Worm (Caenorhabditis elegans) whole organism, young adult: ENCODE measurements around the gene Y46G5A.20.

Experiments used
- B0261.1 ChIP-seq: sonication (generic microtip); optimal IDR thresholded peaks from 2 replicates; lab custom pipeline; 2016; ENCODE audit warnings: mild to moderate bottlenecking, missing genetic modification characterization, moderate library complexity, missing compliant biosample characterization
- B0336.3 ChIP-seq: fragments of 200-800 bp; sonication (Bioruptor generic); IDR thresholded peaks from 2 replicates; pipeline ENCODE4 v1.3.6; 2022; ENCODE audit warnings: missing genetic modification characterization, missing compliant biosample characterization
- D2030.7 ChIP-seq: fragments of 200-800 bp; sonication (Bioruptor generic); IDR thresholded peaks from 2 replicates; pipeline ENCODE4 v1.3.6; 2022; ENCODE audit warnings: missing genetic modification reagents, missing genetic modification characterization, missing compliant biosample characterization
- F37B4.10 ChIP-seq: fragments of 200-800 bp; sonication (Bioruptor generic); IDR thresholded peaks from 2 replicates; pipeline ENCODE4 v1.3.6; 2022; ENCODE audit warnings: missing genetic modification characterization, missing compliant biosample characterization
- K11D2.4 ChIP-seq: fragments of 200-800 bp; sonication (Bioruptor generic); IDR thresholded peaks from 2 replicates; pipeline ENCODE4 v1.3.6; 2022; ENCODE audit warnings: missing genetic modification reagents, missing genetic modification characterization, missing compliant biosample characterization
- K12H6.12 ChIP-seq: fragments of 200-800 bp; sonication (Bioruptor generic); optimal IDR thresholded peaks from 2 replicates; lab custom pipeline; 2018; ENCODE audit warnings: mild to moderate bottlenecking, missing genetic modification characterization, missing compliant biosample characterization
- Y53F4B.3 ChIP-seq: fragments of 200-800 bp; sonication (Bioruptor generic); IDR thresholded peaks from 2 replicates; pipeline ENCODE4 v1.3.6; 2022; ENCODE audit warnings: missing genetic modification reagents, missing genetic modification characterization, missing compliant biosample characterization
- Y56A3A.18 ChIP-seq: fragments of 200-800 bp; sonication (Bioruptor generic); IDR thresholded peaks from 2 replicates; pipeline ENCODE4 v1.3.6; 2022; ENCODE audit warnings: missing genetic modification reagents, missing genetic modification characterization, missing compliant biosample characterization
- Y67H2A.10 ChIP-seq: fragments of 200-800 bp; sonication (Bioruptor generic); conservative IDR thresholded peaks from 2 replicates; pipeline ENCODE4 v1.3.6; 2022; ENCODE audit warnings: missing genetic modification reagents, missing genetic modification characterization, missing compliant biosample characterization
- Y79H2A.3 ChIP-seq: fragments of 200-800 bp; sonication (Bioruptor generic); conservative IDR thresholded peaks from 2 replicates; pipeline ENCODE4 v1.3.6; 2022; ENCODE audit warnings: missing genetic modification reagents, missing genetic modification characterization, missing compliant biosample characterization
- ZK185.1 ChIP-seq: sonication (generic microtip); optimal IDR thresholded peaks from 2 replicates; lab custom pipeline; 2016; ENCODE audit warnings: mild to moderate bottlenecking, missing genetic modification characterization, missing compliant biosample characterization; ENCODE audit not compliant: poor library complexity, severe bottlenecking
- ama-1 ChIP-seq, 3 experiments: fragments of 150-350 bp in 1 of 3; sonication (generic microtip) in 2 of 3; optimal IDR thresholded peaks; 2 replicates each; lab custom pipeline; 2014 to 2018; ENCODE audit warnings: missing biosample characterization in 2 of 3, missing genetic modification characterization in 2 of 3, missing genetic modification reagents in 2 of 3
- attf-3 ChIP-seq: fragments of 200-800 bp; sonication (Bioruptor generic); conservative IDR thresholded peaks from 2 replicates; pipeline ENCODE4 v1.3.6; 2022; ENCODE audit warnings: missing genetic modification reagents, missing genetic modification characterization, missing compliant biosample characterization
- bed-2 ChIP-seq: fragments of 200-800 bp; sonication (Bioruptor generic); IDR thresholded peaks from 2 replicates; pipeline ENCODE4 v1.3.6; 2022; ENCODE audit warnings: missing genetic modification reagents, missing genetic modification characterization, missing compliant biosample characterization
- cebp-1 ChIP-seq, 2 experiments: fragments of 200-800 bp in 1 of 2; sonication (Bioruptor generic) in 1 of 2; sonication (generic microtip) in 1 of 2; IDR thresholded peaks in 1 of 2; optimal IDR thresholded peaks in 1 of 2; 2 replicates each; pipeline versions ENCODE4 v1.3.6 to Lab custom; 2017 to 2022; ENCODE audit warnings: missing compliant biosample characterization in 2 of 2, missing genetic modification characterization in 2 of 2, mild to moderate bottlenecking in 1 of 2, missing genetic modification reagents in 1 of 2, moderate library complexity in 1 of 2
- ceh-40 ChIP-seq: fragments of 200-800 bp; sonication (Bioruptor generic); IDR thresholded peaks from 2 replicates; pipeline ENCODE4 v1.3.6; 2022; ENCODE audit warnings: missing genetic modification characterization, missing compliant biosample characterization
- ceh-79 ChIP-seq: sonication (generic microtip); optimal IDR thresholded peaks from 2 replicates; lab custom pipeline; 2017; ENCODE audit warnings: mild to moderate bottlenecking, missing genetic modification characterization, missing compliant biosample characterization
- ceh-91 ChIP-seq: fragments of 200-800 bp; sonication (Bioruptor generic); IDR thresholded peaks from 2 replicates; pipeline ENCODE4 v1.3.6; 2022; ENCODE audit warnings: missing genetic modification reagents, missing genetic modification characterization, missing compliant biosample characterization
- chd-7 ChIP-seq: sonication (generic microtip); optimal IDR thresholded peaks from 2 replicates; lab custom pipeline; 2016; ENCODE audit warnings: mild to moderate bottlenecking, missing genetic modification characterization, moderate library complexity, missing compliant biosample characterization
- dox-1 ChIP-seq: fragments of 200-800 bp; sonication (Bioruptor generic); IDR thresholded peaks from 2 replicates; pipeline ENCODE4 v1.3.6; 2022; ENCODE audit warnings: missing genetic modification reagents, missing genetic modification characterization, missing compliant biosample characterization
- dpff-1 ChIP-seq: sonication (generic microtip); optimal IDR thresholded peaks from 2 replicates; lab custom pipeline; 2017; ENCODE audit warnings: mild to moderate bottlenecking, missing genetic modification characterization, missing compliant biosample characterization
- dpl-1 ChIP-seq: fragments of 150-350 bp; optimal IDR thresholded peaks from 2 replicates; lab custom pipeline; 2014; ENCODE audit warnings: missing biosample characterization, missing genetic modification reagents, missing genetic modification characterization
- egl-18 ChIP-seq: fragments of 200-800 bp; sonication (Bioruptor generic); IDR thresholded peaks from 2 replicates; pipeline ENCODE4 v1.3.6; 2022; ENCODE audit warnings: missing genetic modification reagents, missing genetic modification characterization, missing compliant biosample characterization
- egrh-3 ChIP-seq: fragments of 200-800 bp; sonication (Bioruptor generic); IDR thresholded peaks from 2 replicates; pipeline ENCODE4 v1.3.6; 2022; ENCODE audit warnings: missing genetic modification reagents, missing genetic modification characterization, missing compliant biosample characterization
- ets-4 ChIP-seq: fragments of 200-800 bp; sonication (Bioruptor generic); optimal IDR thresholded peaks from 2 replicates; lab custom pipeline; 2018; ENCODE audit warnings: mild to moderate bottlenecking, missing genetic modification characterization, missing compliant biosample characterization
- fkh-3 ChIP-seq: sonication (generic microtip); optimal IDR thresholded peaks from 2 replicates; lab custom pipeline; 2016; ENCODE audit warnings: mild to moderate bottlenecking, missing genetic modification characterization, missing compliant biosample characterization
- gei-17 ChIP-seq: fragments of 200-800 bp; sonication (Bioruptor generic); optimal IDR thresholded peaks from 2 replicates; lab custom pipeline; 2018; ENCODE audit warnings: mild to moderate bottlenecking, missing genetic modification characterization, missing compliant biosample characterization
- him-1 ChIP-seq: sonication (generic microtip); optimal IDR thresholded peaks from 2 replicates; lab custom pipeline; 2016; ENCODE audit warnings: missing genotype, missing genetic modification reagents, missing genetic modification characterization, missing compliant biosample characterization
- hrde-1 ChIP-seq: sonication (generic microtip); optimal IDR thresholded peaks from 2 replicates; lab custom pipeline; 2016; ENCODE audit warnings: missing genetic modification characterization, mild to moderate bottlenecking, missing compliant biosample characterization, moderate library complexity, missing genotype, missing genetic modification reagents, borderline replicate concordance
- lag-1 ChIP-seq: fragments of 200-800 bp; sonication (Bioruptor generic); IDR thresholded peaks from 2 replicates; pipeline ENCODE4 v1.3.6; 2022; ENCODE audit warnings: missing genetic modification reagents, missing genetic modification characterization, missing compliant biosample characterization
- lin-40 ChIP-seq: sonication (generic microtip); optimal IDR thresholded peaks from 2 replicates; lab custom pipeline; 2016; ENCODE audit warnings: missing genetic modification characterization, mild to moderate bottlenecking, missing compliant biosample characterization, missing genotype, missing genetic modification reagents
- madf-10 ChIP-seq: sonication (generic microtip); optimal IDR thresholded peaks from 2 replicates; lab custom pipeline; 2016; ENCODE audit warnings: mild to moderate bottlenecking, missing genetic modification characterization, missing compliant biosample characterization
- mxl-1 ChIP-seq: sonication (generic microtip); optimal IDR thresholded peaks from 2 replicates; lab custom pipeline; 2016; ENCODE audit warnings: missing genetic modification characterization, missing compliant biosample characterization
- nfya-1 ChIP-seq: sonication (generic microtip); optimal IDR thresholded peaks from 2 replicates; lab custom pipeline; 2017; ENCODE audit warnings: antibody characterized with exemption, missing compliant biosample characterization, missing genetic modification characterization, borderline replicate concordance; ENCODE audit not compliant: insufficient read depth
- nfya-2 ChIP-seq: fragments of 200-800 bp; sonication (Bioruptor generic); IDR thresholded peaks from 2 replicates; pipeline ENCODE4 v1.3.6; 2022; ENCODE audit warnings: missing genetic modification reagents, missing genetic modification characterization, missing compliant biosample characterization
- nhr-27 ChIP-seq: fragments of 200-800 bp; sonication (Bioruptor generic); optimal IDR thresholded peaks from 2 replicates; lab custom pipeline; 2018; ENCODE audit warnings: mild to moderate bottlenecking, missing genetic modification characterization, moderate library complexity, missing compliant biosample characterization
- nhr-90 ChIP-seq: sonication (generic microtip); optimal IDR thresholded peaks from 2 replicates; lab custom pipeline; 2016; ENCODE audit warnings: missing genotype, mild to moderate bottlenecking, missing genetic modification characterization, missing compliant biosample characterization
- pbrm-1 ChIP-seq: fragments of 200-800 bp; sonication (Bioruptor generic); IDR thresholded peaks from 2 replicates; pipeline ENCODE4 v1.3.6; 2022; ENCODE audit warnings: missing genetic modification reagents, missing genetic modification characterization, missing compliant biosample characterization
- rcor-1 ChIP-seq: fragments of 200-800 bp; sonication (Bioruptor generic); IDR thresholded peaks from 2 replicates; pipeline ENCODE4 v1.3.6; 2022; ENCODE audit warnings: missing genetic modification reagents, missing genetic modification characterization, missing compliant biosample characterization
- repo-1 ChIP-seq: sonication (generic microtip); optimal IDR thresholded peaks from 2 replicates; lab custom pipeline; 2017; ENCODE audit warnings: mild to moderate bottlenecking, missing genetic modification characterization, missing compliant biosample characterization
- rpc-1 ChIP-seq, 2 experiments: fragments of 150-350 bp in 1 of 2; sonication (generic microtip) in 1 of 2; optimal IDR thresholded peaks; 2 replicates each; lab custom pipeline; 2014 to 2018; ENCODE audit warnings: missing biosample characterization in 1 of 2, missing genetic modification characterization in 1 of 2, missing genetic modification reagents in 1 of 2, missing genotype in 1 of 2
- snpc-3.4 ChIP-seq: sonication (generic microtip); optimal IDR thresholded peaks from 2 replicates; lab custom pipeline; 2017; ENCODE audit warnings: missing genetic modification characterization, mild to moderate bottlenecking, missing compliant biosample characterization, antibody characterized with exemption, moderate library complexity, missing genotype, missing genetic modification reagents
- tbp1 ChIP-seq: fragments of 200-800 bp; sonication (Bioruptor generic); optimal IDR thresholded peaks from 2 replicates; lab custom pipeline; 2018; ENCODE audit warnings: mild to moderate bottlenecking, missing genetic modification characterization, missing compliant biosample characterization
- tbx-9 ChIP-seq: sonication (generic microtip); optimal IDR thresholded peaks from 2 replicates; lab custom pipeline; 2016; ENCODE audit warnings: borderline replicate concordance, missing genetic modification characterization, inconsistent platforms, missing compliant biosample characterization
- unc-62 ChIP-seq: fragments of 150-350 bp; optimal IDR thresholded peaks from 2 replicates; lab custom pipeline; 2014; ENCODE audit warnings: missing biosample characterization, missing genetic modification reagents, missing genetic modification characterization
- xnd-1 ChIP-seq: sonication (generic microtip); optimal IDR thresholded peaks from 2 replicates; lab custom pipeline; 2016; ENCODE audit warnings: missing genotype, missing genetic modification reagents, missing genetic modification characterization, missing compliant biosample characterization
- ztf-25 ChIP-seq: fragments of 200-800 bp; sonication (Bioruptor generic); IDR thresholded peaks from 2 replicates; pipeline ENCODE4 v1.3.6; 2022; ENCODE audit warnings: missing genetic modification reagents, missing genetic modification characterization, missing compliant biosample characterization
- ztf-6 ChIP-seq: fragments of 200-800 bp; sonication (Bioruptor generic); IDR thresholded peaks from 2 replicates; pipeline ENCODE4 v1.3.6; 2022; ENCODE audit warnings: missing genetic modification reagents, missing genetic modification characterization, missing compliant biosample characterization

Y46G5A.20 gene

ce11 chrII:12795188-12795587 lies 15.6 kb upstream of the Y46G5A.20 start (continued):
- no peak for TF ChIP-seq ceh-40
- no peak for TF ChIP-seq Y53F4B.3
- no peak for TF ChIP-seq hrde-1
- TF ChIP-seq lin-40 (tag; lab: Kevin White, UChicago), result no peak
- TF ChIP-seq madf-10 (tag; lab: Kevin White, UChicago), result no peak
- TF ChIP-seq pbrm-1 (GFP tag; lab: Robert Waterston, UW), result no peak
- TF ChIP-seq chd-7 (tag; lab: Kevin White, UChicago), result peak; percentile 19
- TF ChIP-seq dpff-1 (tag; lab: Kevin White, UChicago), result no peak
- TF ChIP-seq nfya-1 (tag; lab: Kevin White, UChicago), result no peak
- no peak for TF ChIP-seq xnd-1 (tag; lab: Kevin White, UChicago)
- TF ChIP-seq Y79H2A.3 (GFP tag; lab: Robert Waterston, UW), result no peak
- no peak for TF ChIP-seq ceh-79
- no peak for TF ChIP-seq ets-4
- no peak for TF ChIP-seq him-1 (tag; lab: Kevin White, UChicago)
- TF ChIP-seq fkh-3 (tag; lab: Kevin White, UChicago), result no peak
- TF ChIP-seq ceh-91 (GFP tag; lab: Robert Waterston, UW), result no peak
- no peak for TF ChIP-seq K12H6.12 (tag; lab: Kevin White, UChicago)
- no peak for TF ChIP-seq B0261.1
- no peak for TF ChIP-seq cebp-1 (GFP tag; IDR thresholded peaks at IDR 0.05; lab: Robert Waterston, UW)
- TF ChIP-seq cebp-1 (tag; optimal IDR thresholded peaks at IDR 0.05; lab: Kevin White, UChicago), result peak; percentile 39
- no peak for TF ChIP-seq egrh-3 (GFP tag; lab: Robert Waterston, UW)
- TF ChIP-seq ztf-6 (GFP tag; lab: Robert Waterston, UW), result no peak
- no peak for TF ChIP-seq K11D2.4 (GFP tag; lab: Robert Waterston, UW)
- no peak for TF ChIP-seq nhr-27 (tag; lab: Kevin White, UChicago)
- TF ChIP-seq tbx-9 (tag; lab: Kevin White, UChicago), result no peak
- no peak for TF ChIP-seq ama-1 (optimal IDR thresholded peaks at IDR 0.05; lab: Kevin White, UChicago)
- TF ChIP-seq ama-1 (GFP tag; optimal IDR thresholded peaks at IDR 0.05; lab: Kevin White, UChicago), result no peak
- no peak for TF ChIP-seq ZK185.1 (tag; lab: Kevin White, UChicago)
- TF ChIP-seq snpc-3.4 (tag; lab: Kevin White, UChicago), result no peak
- no peak for TF ChIP-seq gei-17 (GFP tag; lab: Kevin White, UChicago)
- no peak for TF ChIP-seq tbp1
- TF ChIP-seq nfya-2 (GFP tag; lab: Robert Waterston, UW), result no peak
- TF ChIP-seq attf-3, result no peak
- no peak for TF ChIP-seq dox-1 (GFP tag; lab: Robert Waterston, UW)
- peak; percentile 63 for TF ChIP-seq B0336.3
- TF ChIP-seq nhr-90, result no peak
- TF ChIP-seq mxl-1, result no peak
- TF ChIP-seq unc-62 (GFP tag; lab: Kevin White, UChicago), result no peak
- TF ChIP-seq rcor-1 (GFP tag; lab: Robert Waterston, UW), result no peak
- no peak for TF ChIP-seq dpl-1
- TF ChIP-seq repo-1 (tag; lab: Kevin White, UChicago), result peak; percentile 13
- 0 out of 2 replicates have a peak, but pooled peaks have one; percentile 45 for TF ChIP-seq Y56A3A.18 (GFP tag; lab: Robert Waterston, UW)
- no peak for TF ChIP-seq egl-18 (GFP tag; lab: Robert Waterston, UW)
- no peak for TF ChIP-seq rpc-1 (optimal IDR thresholded peaks at IDR 0.05; lab: Kevin White, UChicago)
- TF ChIP-seq rpc-1 (tag; optimal IDR thresholded peaks at IDR 0.05; lab: Kevin White, UChicago), result no peak
- no peak for TF ChIP-seq bed-2 (GFP tag; lab: Robert Waterston, UW)
- TF ChIP-seq D2030.7, result no peak
- no peak for TF ChIP-seq Y67H2A.10 (GFP tag; lab: Robert Waterston, UW)
- no peak for TF ChIP-seq lag-1
- TF ChIP-seq ztf-25, result no peak
- 0 out of 2 replicates have a peak, but pooled peaks have one; percentile 76 for TF ChIP-seq F37B4.10 (GFP tag; lab: Robert Waterston, UW)
